Fruit fly (Drosophila melanogaster) whole organism, pupa: ENCODE results near the gene Ir7d.

Experiments
- CG10348 ChIP-seq: fragments of 200-800 bp; sonication (Bioruptor generic); IDR thresholded peaks from 2 replicates; pipeline ENCODE4 v1.3.6; 2022; ENCODE audit warnings: missing biosample characterization, missing genetic modification characterization
- CG12605 ChIP-seq: fragments of 200-800 bp; sonication (Bioruptor generic); IDR thresholded peaks from 2 replicates; pipeline ENCODE4 v1.3.6; 2022; ENCODE audit warnings: missing biosample characterization, missing genetic modification characterization
- CG13204 ChIP-seq: fragments of 200-800 bp; sonication (Bioruptor generic); optimal IDR thresholded peaks from 2 replicates; lab custom pipeline; 2018; ENCODE audit warnings: missing biosample characterization, mild to moderate bottlenecking, missing genetic modification characterization, moderate library complexity
- CG14655 ChIP-seq: fragments of 200-800 bp; sonication (Bioruptor generic); optimal IDR thresholded peaks from 3 replicates; lab custom pipeline; 2017; ENCODE audit warnings: mild to moderate bottlenecking, missing biosample characterization, missing genetic modification reagents, missing genetic modification characterization
- CG15710 ChIP-seq: fragments of 200-800 bp; sonication (Bioruptor generic); optimal IDR thresholded peaks from 2 replicates; lab custom pipeline; 2018; ENCODE audit warnings: missing biosample characterization, mild to moderate bottlenecking, missing genetic modification characterization, moderate library complexity
- CG17806 ChIP-seq: fragments of 200-800 bp; sonication (Bioruptor generic); optimal IDR thresholded peaks from 2 replicates; lab custom pipeline; 2018; ENCODE audit warnings: missing biosample characterization, mild to moderate bottlenecking, missing genetic modification characterization, moderate library complexity
- CG32121 ChIP-seq: fragments of 200-800 bp; sonication (Bioruptor generic); IDR thresholded peaks from 2 replicates; pipeline ENCODE4 v1.3.6; 2022; ENCODE audit warnings: missing biosample characterization, missing genetic modification characterization
- CG34367 ChIP-seq: fragments of 200-800 bp; sonication (Bioruptor generic); optimal IDR thresholded peaks from 2 replicates; lab custom pipeline; 2018; ENCODE audit warnings: missing biosample characterization, mild to moderate bottlenecking, missing genetic modification characterization
- CG4496 ChIP-seq: fragments of 200-800 bp; sonication (Bioruptor generic); IDR thresholded peaks from 3 replicates; pipeline ENCODE4 v1.3.6; 2022; ENCODE audit warnings: missing biosample characterization, missing genetic modification characterization
- CG8159 ChIP-seq: fragments of 200-800 bp; sonication (Bioruptor generic); optimal IDR thresholded peaks from 3 replicates; lab custom pipeline; 2018; ENCODE audit warnings: missing biosample characterization, mild to moderate bottlenecking, missing genetic modification characterization, moderate library complexity
- CG8301 ChIP-seq: fragments of 200-800 bp; sonication (Bioruptor generic); optimal IDR thresholded peaks from 2 replicates; lab custom pipeline; 2018; ENCODE audit warnings: missing biosample characterization, mild to moderate bottlenecking, missing genetic modification characterization
- CG9948 ChIP-seq: fragments of 200-800 bp; sonication (Bioruptor generic); optimal IDR thresholded peaks from 2 replicates; lab custom pipeline; 2018; ENCODE audit warnings: missing biosample characterization, mild to moderate bottlenecking, missing genetic modification characterization, moderate library complexity
- D1 ChIP-seq: fragments of 200-800 bp; sonication (Bioruptor generic); optimal IDR thresholded peaks from 2 replicates; lab custom pipeline; 2018; ENCODE audit warnings: missing biosample characterization, mild to moderate bottlenecking, missing genetic modification characterization, moderate library complexity
- EcR ChIP-seq: fragments of 200-800 bp; sonication (Bioruptor generic); optimal IDR thresholded peaks from 3 replicates; lab custom pipeline; 2019; ENCODE audit warnings: missing biosample characterization, missing genetic modification characterization, mild to moderate bottlenecking, moderate library complexity, missing genetic modification reagents
- Ets98B ChIP-seq: fragments of 200-800 bp; sonication (Bioruptor generic); IDR thresholded peaks from 2 replicates; pipeline ENCODE4 v1.3.6; 2022; ENCODE audit warnings: missing biosample characterization, missing genetic modification characterization
- Pif1A ChIP-seq: fragments of 200-800 bp; sonication (Bioruptor generic); optimal IDR thresholded peaks from 3 replicates; lab custom pipeline; 2016; ENCODE audit warnings: missing biosample characterization, missing genetic modification characterization
- Pif1B ChIP-seq: fragments of 200-800 bp; sonication (Bioruptor generic); optimal IDR thresholded peaks from 3 replicates; lab custom pipeline; 2016; ENCODE audit warnings: missing biosample characterization, missing genetic modification characterization
- Snoo ChIP-seq: fragments of 200-800 bp; sonication (Bioruptor generic); optimal IDR thresholded peaks from 3 replicates; lab custom pipeline; 2017; ENCODE audit warnings: missing biosample characterization, mild to moderate bottlenecking, missing genetic modification characterization, inconsistent platforms
- fd96Ca ChIP-seq: fragments of 200-800 bp; sonication (Bioruptor generic); IDR thresholded peaks from 3 replicates; pipeline ENCODE4 v1.3.6; 2022; ENCODE audit warnings: missing biosample characterization, missing genetic modification characterization
- gl ChIP-seq: fragments of 200-800 bp; sonication (Bioruptor generic); optimal IDR thresholded peaks from 2 replicates; lab custom pipeline; 2018; ENCODE audit warnings: missing biosample characterization, mild to moderate bottlenecking, missing genetic modification characterization
- rn ChIP-seq: fragments of 200-800 bp; sonication (Bioruptor generic); IDR thresholded peaks from 2 replicates; pipeline ENCODE4 v1.3.6; 2022; ENCODE audit warnings: missing biosample characterization, missing genetic modification characterization

The Ir7d gene

DNA sequence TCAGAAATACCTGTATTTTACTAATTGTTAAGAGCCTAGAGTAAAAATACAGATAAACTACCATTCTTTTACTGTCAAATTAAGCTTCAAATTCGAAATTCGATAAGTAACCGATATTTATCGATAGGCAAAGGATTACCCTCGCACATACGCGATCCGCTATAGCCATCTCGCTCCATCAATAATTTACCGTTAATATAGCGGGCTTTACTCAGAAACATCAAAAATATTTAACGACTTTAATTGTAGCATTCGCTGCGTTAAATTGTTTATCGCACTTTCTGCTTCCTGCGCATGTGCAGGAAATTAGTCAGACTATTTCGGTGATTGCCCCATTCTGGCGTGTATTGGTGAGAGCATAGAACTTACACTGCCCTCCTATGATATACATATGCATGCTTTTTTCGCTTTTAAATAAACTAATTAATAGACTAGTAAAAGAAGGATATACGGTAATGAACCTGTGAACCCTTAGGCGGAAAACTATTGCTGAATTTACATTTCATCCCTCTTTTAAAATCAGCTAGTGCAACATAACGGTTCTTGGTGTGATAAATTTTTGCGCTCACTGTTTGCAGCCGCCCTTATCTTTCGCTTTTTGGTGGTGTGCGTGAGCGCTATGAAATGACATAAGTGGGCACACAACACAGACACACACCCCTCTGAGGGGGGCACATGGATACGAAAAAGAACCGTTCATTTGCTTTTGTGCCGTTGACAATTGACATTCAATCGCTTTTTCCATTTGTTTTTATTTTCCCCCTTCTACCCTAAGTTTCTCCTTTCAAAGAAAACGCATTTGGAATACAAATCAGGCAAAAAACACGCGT lies 29.8 kb upstream of the Ir7d start, which contains the start of the genes dpr14 and spidey:
Gene dpr14, minus strand, starts transcription at position 48 of the 830 bp plus-strand sequence.
Gene spidey, plus strand, starts transcription at position 693 of the 830 bp plus-strand sequence.
- TF ChIP-seq CG10348 (0 out of 2 replicates have a peak, but pooled peaks have one; percentile 31), CG13204 (GFP tag; lab: Kevin White, UChicago) (no peak), EcR (GFP tag; lab: Kevin White, UChicago) (peak; percentile 76), CG32121 (GFP tag; lab: Robert Waterston, UW) (peak; percentile 89), gl (tag; lab: Kevin White, UChicago) (peak; percentile 59), Pif1B (peak; percentile 72), CG8159 (tag; lab: Kevin White, UChicago) (peak; percentile 83), Snoo (tag; lab: Kevin White, UChicago) (peak; percentile 56), CG4496 (GFP tag; lab: Robert Waterston, UW) (peak; percentile 91), Ets98B (peak; percentile 85), CG8301 (tag; lab: Kevin White, UChicago) (peak; percentile 79), CG14655 (GFP tag; lab: Kevin White, UChicago) (peak; percentile 85), CG9948 (tag; lab: Kevin White, UChicago) (peak; percentile 70), CG12605 (GFP tag; lab: Robert Waterston, UW) (peak; percentile 66), fd96Ca (peak; percentile 90), CG34367 (tag; lab: Kevin White, UChicago) (peak; percentile 75), rn (GFP tag; lab: Robert Waterston, UW) (no peak), Pif1A (no peak), CG15710 (tag; lab: Kevin White, UChicago) (peak; percentile 79), CG17806 (tag; lab: Kevin White, UChicago) (peak; percentile 74), D1 (tag; lab: Kevin White, UChicago) (no peak)

DNA sequence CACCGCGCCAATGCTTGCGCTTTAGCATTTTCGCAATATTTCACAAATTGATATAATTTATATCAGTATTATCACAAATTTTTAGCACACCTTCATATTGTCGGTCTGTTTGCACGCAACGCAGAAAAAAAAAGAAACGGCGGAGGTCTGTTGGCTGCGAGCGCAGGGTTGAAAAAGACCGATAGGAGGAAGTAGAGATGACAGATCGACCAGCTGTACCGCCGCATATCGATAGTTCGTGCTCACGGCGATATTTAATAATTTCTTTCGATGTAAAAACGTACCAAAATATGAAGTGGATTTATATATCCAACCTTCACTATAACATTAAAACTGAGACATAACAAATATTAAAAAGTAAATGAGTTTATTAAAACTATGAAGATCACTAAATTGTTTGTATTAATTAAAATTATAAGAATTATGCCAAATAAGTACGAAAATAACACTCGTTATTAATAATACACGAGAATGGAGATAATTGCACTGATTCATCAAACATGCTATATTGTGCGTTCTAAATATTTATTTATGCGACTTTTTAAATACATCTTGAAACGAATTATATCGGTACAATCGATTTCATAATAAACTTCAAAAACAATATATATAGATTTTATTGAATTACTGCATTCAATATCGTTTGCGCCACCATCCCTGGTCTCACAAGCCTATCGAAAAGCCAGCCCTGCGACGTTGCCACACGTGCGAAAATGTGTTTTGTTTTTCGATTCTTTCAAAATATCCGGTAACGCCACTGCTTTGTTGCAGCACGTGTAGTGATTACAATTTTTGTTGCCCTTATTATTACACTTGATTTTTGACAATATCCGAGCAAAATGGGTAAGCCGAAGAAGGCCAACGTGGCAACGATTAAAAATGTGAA lies 22.8 kb upstream of the Ir7d start, which contains the start of the genes RpS6 and bys:
Gene RpS6, minus strand, starts transcription at position 179 of the 886 bp plus-strand sequence.
Gene bys, plus strand, starts transcription at position 728 of the 886 bp plus-strand sequence.
- no peak for TF ChIP-seq CG17806 (tag; lab: Kevin White, UChicago)
- peak; percentile 28 for TF ChIP-seq CG9948 (tag; lab: Kevin White, UChicago)
- no peak for TF ChIP-seq Pif1B
- TF ChIP-seq CG13204 (GFP tag; lab: Kevin White, UChicago), result no peak
- TF ChIP-seq gl (tag; lab: Kevin White, UChicago), result no peak
- peak; percentile 61 for TF ChIP-seq Pif1A
- peak; percentile 44; the same call in 1 of the 2 replicates for TF ChIP-seq CG12605 (GFP tag; lab: Robert Waterston, UW)
- TF ChIP-seq CG15710 (tag; lab: Kevin White, UChicago), result peak; percentile 16
- no peak for TF ChIP-seq D1 (tag; lab: Kevin White, UChicago)
- peak; percentile 24 for TF ChIP-seq CG34367 (tag; lab: Kevin White, UChicago)
- TF ChIP-seq Ets98B, result peak; percentile 38
- TF ChIP-seq CG14655 (GFP tag; lab: Kevin White, UChicago), result no peak
- TF ChIP-seq fd96Ca, result peak; percentile 58; the same call in 1 of the 3 replicates
- peak; percentile 16 for TF ChIP-seq CG8159 (tag; lab: Kevin White, UChicago)
- peak; percentile 60 for TF ChIP-seq Snoo (tag; lab: Kevin White, UChicago)
- no peak for TF ChIP-seq CG32121 (GFP tag; lab: Robert Waterston, UW)
- no peak for TF ChIP-seq CG8301 (tag; lab: Kevin White, UChicago)
- no peak for TF ChIP-seq CG10348
- TF ChIP-seq EcR (GFP tag; lab: Kevin White, UChicago), result no peak
- peak; percentile 66 for TF ChIP-seq CG4496 (GFP tag; lab: Robert Waterston, UW)
- no peak for TF ChIP-seq rn (GFP tag; lab: Robert Waterston, UW)

dm6 chrX:7900659-7901058 lies 22.0 kb upstream of the Ir7d start:
- TF ChIP-seq CG14655 (GFP tag; lab: Kevin White, UChicago) (no peak), CG32121 (GFP tag; lab: Robert Waterston, UW) (no peak), CG4496 (GFP tag; lab: Robert Waterston, UW) (no peak), Ets98B (no peak), EcR (GFP tag; lab: Kevin White, UChicago) (no peak), Pif1A (no peak), CG10348 (no peak), fd96Ca (no peak), CG8301 (tag; lab: Kevin White, UChicago) (no peak)

- no peak for TF ChIP-seq EcR (GFP tag; lab: Kevin White, UChicago)
- no peak for TF ChIP-seq D1 (tag; lab: Kevin White, UChicago)
- no peak for TF ChIP-seq CG34367 (tag; lab: Kevin White, UChicago)
- no peak for TF ChIP-seq CG12605 (GFP tag; lab: Robert Waterston, UW)
- TF ChIP-seq CG10348, result no peak
- TF ChIP-seq Pif1A, result peak; percentile 46
- no peak for TF ChIP-seq CG13204 (GFP tag; lab: Kevin White, UChicago)
- TF ChIP-seq CG15710 (tag; lab: Kevin White, UChicago), result peak; percentile 38
- TF ChIP-seq Snoo (tag; lab: Kevin White, UChicago), result peak; percentile 10
- TF ChIP-seq CG8159 (tag; lab: Kevin White, UChicago), result peak; percentile 40
- TF ChIP-seq gl (tag; lab: Kevin White, UChicago), result no peak
- peak; percentile 32 for TF ChIP-seq Pif1B
- peak; percentile 17; the same call in 1 of the 2 replicates for TF ChIP-seq Ets98B
- TF ChIP-seq CG9948 (tag; lab: Kevin White, UChicago), result peak; percentile 20
- TF ChIP-seq CG17806 (tag; lab: Kevin White, UChicago), result peak; percentile 21
- TF ChIP-seq CG8301 (tag; lab: Kevin White, UChicago), result no peak
- no peak for TF ChIP-seq CG14655 (GFP tag; lab: Kevin White, UChicago)
- no peak for TF ChIP-seq rn (GFP tag; lab: Robert Waterston, UW)
- TF ChIP-seq CG32121 (GFP tag; lab: Robert Waterston, UW), result peak; percentile 48; the same call in 1 of the 2 replicates
- no peak; the same call in 2 of the 3 replicates for TF ChIP-seq fd96Ca
- 0 out of 3 replicates have a peak, but pooled peaks have one; percentile 26 for TF ChIP-seq CG4496 (GFP tag; lab: Robert Waterston, UW)
These were observed 14.9 kb upstream of the Ir7d start, which contains the start of the genes CG45089, ND-MNLL and p115 for dm6 chrX:7893411-7894122. CG45089 (minus strand) TSS chrX:7893798. ND-MNLL (minus strand) TSS chrX:7893798. p115 (plus strand) TSS chrX:7894031.
